Fruit fly (Drosophila melanogaster) whole organism, pupa: ENCODE results near the gene CG8661.

ENCODE experiments used
- CG17806 ChIP-seq: fragments of 200-800 bp; sonication (Bioruptor generic); optimal IDR thresholded peaks from 2 replicates; lab custom pipeline; 2018; ENCODE audit warnings: missing biosample characterization, mild to moderate bottlenecking, missing genetic modification characterization, moderate library complexity
- CG9948 ChIP-seq: fragments of 200-800 bp; sonication (Bioruptor generic); optimal IDR thresholded peaks from 2 replicates; lab custom pipeline; 2018; ENCODE audit warnings: missing biosample characterization, mild to moderate bottlenecking, missing genetic modification characterization, moderate library complexity
- Pif1B ChIP-seq: fragments of 200-800 bp; sonication (Bioruptor generic); optimal IDR thresholded peaks from 3 replicates; lab custom pipeline; 2016; ENCODE audit warnings: missing biosample characterization, missing genetic modification characterization

dm6 chrX:17330678-17331261 lies 46.5 kb upstream of the CG8661 start:
- TF ChIP-seq Pif1B (GFP tag; lab: Kevin White, UChicago) (no peak), CG17806 (tag; lab: Kevin White, UChicago) (no peak), CG9948 (tag; lab: Kevin White, UChicago) (no peak)
